Fruit fly (Drosophila melanogaster) whole organism, embryonic: Measurements from ENCODE around the gene CG17364.
A peak's percentile ranks its signal among the peaks of the same experiment; 100 is the strongest.

Experiments used
- Abd-B ChIP-seq: fragments of 200-800 bp; sonication (Bioruptor generic); optimal IDR thresholded peaks from 2 replicates; lab custom pipeline; 2018; ENCODE audit warnings: missing biosample characterization, mild to moderate bottlenecking, missing genetic modification characterization, moderate library complexity
- Atf-2 ChIP-seq: fragments of 200-800 bp; sonication (Bioruptor generic); optimal IDR thresholded peaks from 2 replicates; lab custom pipeline; 2016; ENCODE audit warnings: missing biosample characterization, missing genetic modification characterization
- BEAF-32 ChIP-seq: fragments of 200-800 bp; sonication (Bioruptor generic); optimal IDR thresholded peaks from 3 replicates; lab custom pipeline; 2017; ENCODE audit warnings: missing biosample characterization, missing genetic modification characterization, mild to moderate bottlenecking, moderate library complexity, missing genetic modification reagents
- BtbVII ChIP-seq: fragments of 200-800 bp; sonication (Bioruptor generic); optimal IDR thresholded peaks from 3 replicates; lab custom pipeline; 2017; ENCODE audit warnings: missing biosample characterization, mild to moderate bottlenecking, missing genetic modification characterization
- CG10462 ChIP-seq: fragments of 200-800 bp; sonication (Bioruptor generic); optimal IDR thresholded peaks from 2 replicates; lab custom pipeline; 2016; ENCODE audit warnings: missing biosample characterization, missing genetic modification characterization
- CG12391 ChIP-seq: fragments of 200-800 bp; sonication (Bioruptor generic); optimal IDR thresholded peaks from 3 replicates; lab custom pipeline; 2018; ENCODE audit warnings: missing biosample characterization, mild to moderate bottlenecking, missing genetic modification characterization, moderate library complexity
- CG13296 ChIP-seq: fragments of 200-800 bp; sonication (Bioruptor generic); optimal IDR thresholded peaks from 3 replicates; lab custom pipeline; 2018; ENCODE audit warnings: missing biosample characterization, mild to moderate bottlenecking, missing genetic modification characterization
- CG14710 ChIP-seq: fragments of 200-800 bp; sonication (Bioruptor generic); optimal IDR thresholded peaks from 3 replicates; lab custom pipeline; 2019; ENCODE audit warnings: missing biosample characterization, mild to moderate bottlenecking, missing genetic modification characterization, moderate library complexity
- CG14965 ChIP-seq: fragments of 200-800 bp; sonication (Bioruptor generic); optimal IDR thresholded peaks from 2 replicates; lab custom pipeline; 2016; ENCODE audit warnings: missing biosample characterization, missing genetic modification characterization, borderline replicate concordance
- CG16779 ChIP-seq: fragments of 200-800 bp; sonication (Bioruptor generic); IDR thresholded peaks from 2 replicates; pipeline ENCODE4 v1.3.6; 2022; ENCODE audit warnings: missing biosample characterization, missing genetic modification characterization
- CG6813 ChIP-seq: fragments of 200-800 bp; sonication (Bioruptor generic); optimal IDR thresholded peaks from 2 replicates; lab custom pipeline; 2017; ENCODE audit warnings: missing biosample characterization, missing genetic modification characterization, mild to moderate bottlenecking, moderate library complexity, missing genetic modification reagents
- CG6854 ChIP-seq: fragments of 200-800 bp; sonication (Bioruptor generic); optimal IDR thresholded peaks from 3 replicates; lab custom pipeline; 2017; ENCODE audit warnings: missing biosample characterization, mild to moderate bottlenecking, missing genetic modification characterization
- CG7372 ChIP-seq: fragments of 200-800 bp; sonication (Bioruptor generic); IDR thresholded peaks from 2 replicates; pipeline ENCODE4 v1.3.6; 2022; ENCODE audit warnings: missing biosample characterization, missing genetic modification characterization
- CG7745 ChIP-seq: fragments of 200-800 bp; sonication (Bioruptor generic); optimal IDR thresholded peaks from 2 replicates; lab custom pipeline; 2018; ENCODE audit warnings: missing biosample characterization, mild to moderate bottlenecking, missing genetic modification characterization, moderate library complexity
- CG7928 ChIP-seq: fragments of 200-800 bp; sonication (Bioruptor generic); optimal IDR thresholded peaks from 2 replicates; lab custom pipeline; 2017; ENCODE audit warnings: missing biosample characterization, mild to moderate bottlenecking, missing genetic modification characterization
- CG7987 ChIP-seq: fragments of 200-800 bp; sonication (Bioruptor generic); optimal IDR thresholded peaks from 2 replicates; lab custom pipeline; 2018; ENCODE audit warnings: missing biosample characterization, mild to moderate bottlenecking, missing genetic modification characterization, moderate library complexity
- CG9437 ChIP-seq: fragments of 200-800 bp; sonication (Bioruptor generic); optimal IDR thresholded peaks from 2 replicates; lab custom pipeline; 2018; ENCODE audit warnings: missing biosample characterization, mild to moderate bottlenecking, missing genetic modification characterization
- CG9609 ChIP-seq: fragments of 200-800 bp; sonication (Bioruptor generic); optimal IDR thresholded peaks from 3 replicates; lab custom pipeline; 2016; ENCODE audit warnings: missing biosample characterization, missing genetic modification characterization
- D19B ChIP-seq: fragments of 200-800 bp; sonication (Bioruptor generic); optimal IDR thresholded peaks from 2 replicates; lab custom pipeline; 2017; ENCODE audit warnings: missing biosample characterization, mild to moderate bottlenecking, missing genetic modification characterization
- Dip3 ChIP-seq: fragments of 200-800 bp; sonication (Bioruptor generic); optimal IDR thresholded peaks from 3 replicates; lab custom pipeline; 2016; ENCODE audit warnings: missing biosample characterization, missing genetic modification characterization
- Dp ChIP-seq: fragments of 200-800 bp; sonication (Bioruptor generic); optimal IDR thresholded peaks from 2 replicates; lab custom pipeline; 2018; ENCODE audit warnings: missing biosample characterization, mild to moderate bottlenecking, missing genetic modification characterization, moderate library complexity
- ERR ChIP-seq: fragments of 200-800 bp; sonication (Bioruptor generic); optimal IDR thresholded peaks from 2 replicates; lab custom pipeline; 2016; ENCODE audit warnings: missing biosample characterization, missing genetic modification characterization
- Fer3 ChIP-seq: fragments of 200-800 bp; sonication (Bioruptor generic); optimal IDR thresholded peaks from 2 replicates; lab custom pipeline; 2018; ENCODE audit warnings: missing biosample characterization, mild to moderate bottlenecking, missing genetic modification characterization, moderate library complexity
- Gsc ChIP-seq: fragments of 200-800 bp; sonication (Bioruptor generic); IDR thresholded peaks from 2 replicates; pipeline ENCODE4 v1.3.6; 2022; ENCODE audit warnings: missing biosample characterization, missing genetic modification characterization
- HHEX ChIP-seq: fragments of 200-800 bp; sonication (Bioruptor generic); optimal IDR thresholded peaks from 3 replicates; lab custom pipeline; 2017; ENCODE audit warnings: missing biosample characterization, mild to moderate bottlenecking, missing genetic modification characterization, missing genetic modification reagents
- HLH3B ChIP-seq: fragments of 200-800 bp; sonication (Bioruptor generic); IDR thresholded peaks from 2 replicates; pipeline ENCODE4 v1.3.6; 2022; ENCODE audit warnings: missing biosample characterization, missing genetic modification characterization
- HmgD ChIP-seq: fragments of 200-800 bp; sonication (Bioruptor generic); optimal IDR thresholded peaks from 3 replicates; lab custom pipeline; 2016; ENCODE audit warnings: missing biosample characterization, missing genetic modification characterization
- HmgZ ChIP-seq: fragments of 200-800 bp; sonication (Bioruptor generic); optimal IDR thresholded peaks from 2 replicates; lab custom pipeline; 2018; ENCODE audit warnings: missing biosample characterization, mild to moderate bottlenecking, missing genetic modification characterization
- Mad ChIP-seq: fragments of 200-800 bp; sonication (Bioruptor generic); optimal IDR thresholded peaks from 2 replicates; lab custom pipeline; 2016; ENCODE audit warnings: missing biosample characterization, missing genetic modification characterization
- Max ChIP-seq: fragments of 200-800 bp; sonication (Bioruptor generic); optimal IDR thresholded peaks from 2 replicates; lab custom pipeline; 2016; ENCODE audit warnings: missing biosample characterization, mild to moderate bottlenecking, missing genetic modification characterization
- Nf-YC ChIP-seq: fragments of 200-800 bp; optimal IDR thresholded peaks from 3 replicates; lab custom pipeline; 2019; ENCODE audit warnings: missing biosample characterization, mild to moderate bottlenecking, missing genetic modification characterization, moderate library complexity
- Rfx ChIP-seq: fragments of 200-800 bp; sonication (Bioruptor generic); IDR thresholded peaks from 2 replicates; pipeline ENCODE4 v1.3.6; 2022; ENCODE audit warnings: missing biosample characterization, missing genetic modification characterization
- Scr ChIP-seq: fragments of 200-800 bp; sonication (Bioruptor generic); IDR thresholded peaks from 2 replicates; pipeline ENCODE4 v1.3.6; 2022; ENCODE audit warnings: missing biosample characterization, missing genetic modification characterization; ENCODE audit not compliant: partially characterized antibody
- Xbp1 ChIP-seq: fragments of 200-800 bp; sonication (Bioruptor generic); optimal IDR thresholded peaks from 3 replicates; lab custom pipeline; 2016; ENCODE audit warnings: missing biosample characterization, mild to moderate bottlenecking, missing genetic modification characterization
- abd-A ChIP-seq: fragments of 200-800 bp; sonication (Bioruptor generic); optimal IDR thresholded peaks from 3 replicates; lab custom pipeline; 2019; ENCODE audit warnings: missing biosample characterization, mild to moderate bottlenecking, missing genetic modification characterization, moderate library complexity
- aop ChIP-seq: fragments of 200-800 bp; sonication (Bioruptor generic); IDR thresholded peaks from 2 replicates; pipeline ENCODE4 v1.3.6; 2022; ENCODE audit warnings: missing biosample characterization, missing genetic modification characterization
- ash1 ChIP-seq: fragments of 200-800 bp; sonication (Bioruptor generic); optimal IDR thresholded peaks from 2 replicates; lab custom pipeline; 2018; ENCODE audit warnings: missing biosample characterization, mild to moderate bottlenecking, missing genetic modification characterization
- az2 ChIP-seq: fragments of 200-800 bp; sonication (Bioruptor generic); optimal IDR thresholded peaks from 3 replicates; lab custom pipeline; 2016; ENCODE audit warnings: missing biosample characterization, missing genetic modification characterization
- chm ChIP-seq: fragments of 200-800 bp; sonication (Bioruptor generic); IDR thresholded peaks from 2 replicates; pipeline ENCODE4 v1.3.6; 2022; ENCODE audit warnings: missing biosample characterization, missing genetic modification characterization
- croc ChIP-seq: fragments of 200-800 bp; sonication (Bioruptor generic); conservative IDR thresholded peaks from 3 replicates; pipeline ENCODE4 v1.3.6; 2022; ENCODE audit warnings: missing biosample characterization, missing genetic modification characterization
- da ChIP-seq: fragments of 200-800 bp; sonication (Bioruptor generic); optimal IDR thresholded peaks from 2 replicates; lab custom pipeline; 2016; ENCODE audit warnings: missing biosample characterization, missing genetic modification characterization
- en ChIP-seq: fragments of 200-800 bp; sonication (Bioruptor generic); optimal IDR thresholded peaks from 2 replicates; lab custom pipeline; 2016; ENCODE audit warnings: missing biosample characterization, missing genetic modification characterization
- eyg ChIP-seq: fragments of 200-800 bp; sonication (Bioruptor generic); optimal IDR thresholded peaks from 3 replicates; lab custom pipeline; 2016; ENCODE audit warnings: missing biosample characterization, missing genetic modification characterization
- nmo ChIP-seq: fragments of 200-800 bp; sonication (Bioruptor generic); optimal IDR thresholded peaks from 2 replicates; lab custom pipeline; 2018; ENCODE audit warnings: missing biosample characterization, mild to moderate bottlenecking, missing genetic modification characterization, moderate library complexity
- pnt ChIP-seq: fragments of 200-800 bp; sonication (Bioruptor generic); optimal IDR thresholded peaks from 3 replicates; lab custom pipeline; 2016; ENCODE audit warnings: missing biosample characterization, missing genetic modification characterization
- pum ChIP-seq: fragments of 200-800 bp; sonication (Bioruptor generic); optimal IDR thresholded peaks from 2 replicates; lab custom pipeline; 2016; ENCODE audit warnings: missing biosample characterization, missing genetic modification characterization
- scrt ChIP-seq: fragments of 200-800 bp; sonication (Bioruptor generic); optimal IDR thresholded peaks from 2 replicates; lab custom pipeline; 2018; ENCODE audit warnings: missing biosample characterization, mild to moderate bottlenecking, missing genetic modification characterization, moderate library complexity
- stc ChIP-seq: fragments of 200-800 bp; sonication (Bioruptor generic); IDR thresholded peaks from 2 replicates; pipeline ENCODE4 v1.3.6; 2022; ENCODE audit warnings: missing biosample characterization, missing genetic modification characterization
- vfl ChIP-seq: fragments of 200-800 bp; sonication (Bioruptor generic); optimal IDR thresholded peaks from 2 replicates; lab custom pipeline; 2016; ENCODE audit warnings: missing biosample characterization, missing genetic modification characterization
- vnd ChIP-seq: fragments of 200-800 bp; sonication (Bioruptor generic); IDR thresholded peaks from 3 replicates; pipeline ENCODE4 v1.3.6; 2022; ENCODE audit warnings: missing biosample characterization, missing genetic modification characterization; ENCODE audit not compliant: partially characterized antibody

CG17364 gene

dm6 chr3L:14004963-14005458, 11.8 kb upstream of the CG17364 start (continued):
- TF ChIP-seq CG9437 (GFP tag; lab: Kevin White, UChicago) (peak; percentile 89), BtbVII (GFP tag; lab: Kevin White, UChicago) (peak; percentile 92), abd-A (tag; lab: Kevin White, UChicago) (no peak), Atf-2 (GFP tag; lab: Kevin White, UChicago) (peak; percentile 95), CG6813 (GFP tag; lab: Kevin White, UChicago) (peak; percentile 93), ERR (GFP tag; lab: Kevin White, UChicago) (peak; percentile 94), vnd (GFP tag; lab: Robert Waterston, UW) (no peak), CG7928 (GFP tag; lab: Kevin White, UChicago) (peak; percentile 72), croc (peak; percentile 85), nmo (GFP tag; lab: Kevin White, UChicago) (peak; percentile 96), eyg (peak; percentile 93), Fer3 (tag; lab: Kevin White, UChicago) (peak; percentile 94), ash1 (GFP tag; lab: Kevin White, UChicago) (peak; percentile 34), en (GFP tag; lab: Kevin White, UChicago) (peak; percentile 92), CG7745 (tag; lab: Kevin White, UChicago) (no peak), D19B (GFP tag; lab: Kevin White, UChicago) (no peak), Mad (GFP tag; lab: Kevin White, UChicago) (peak; percentile 95), Dp (GFP tag; lab: Kevin White, UChicago) (peak; percentile 38), CG7372 (GFP tag; lab: Robert Waterston, UW) (peak; percentile 92), scrt (GFP tag; lab: Kevin White, UChicago) (peak; percentile 86), Nf-YC (tag; lab: Kevin White, UChicago) (peak; percentile 44), HLH3B (peak; percentile 98), HmgZ (peak; percentile 95), Rfx (GFP tag; lab: Robert Waterston, UW) (peak; percentile 94), CG14710 (tag; lab: Kevin White, UChicago) (peak; percentile 85), CG7987 (GFP tag; lab: Kevin White, UChicago) (peak; percentile 87), HHEX (GFP tag; lab: Kevin White, UChicago) (peak; percentile 93), chm (GFP tag; lab: Robert Waterston, UW) (peak; percentile 96), Xbp1 (GFP tag; lab: Kevin White, UChicago) (peak; percentile 97), CG13296 (GFP tag; lab: Kevin White, UChicago) (peak; percentile 93), da (peak; percentile 92), CG9609 (GFP tag; lab: Kevin White, UChicago) (peak; percentile 96), pum (peak; percentile 96), Abd-B (GFP tag; lab: Kevin White, UChicago) (peak; percentile 94), Max (GFP tag; lab: Kevin White, UChicago) (peak; percentile 92), CG12391 (peak; percentile 94), CG16779 (GFP tag; lab: Robert Waterston, UW) (peak; percentile 88), aop (GFP tag; lab: Robert Waterston, UW) (peak; percentile 94), Dip3 (peak; percentile 91), CG6854 (GFP tag; lab: Kevin White, UChicago) (peak; percentile 87), CG10462 (GFP tag; lab: Kevin White, UChicago) (peak; percentile 86), az2 (GFP tag; lab: Kevin White, UChicago) (peak; percentile 95), pnt (GFP tag; lab: Kevin White, UChicago) (peak; percentile 95), vfl (GFP tag; lab: Kevin White, UChicago) (peak; percentile 88), Gsc (GFP tag; lab: Robert Waterston, UW) (no peak; the same call in 1 of the 2 replicates), Scr (GFP tag; lab: Robert Waterston, UW) (no peak), BEAF-32 (GFP tag; lab: Kevin White, UChicago) (peak; percentile 23), HmgD (GFP tag; lab: Kevin White, UChicago) (peak; percentile 87), stc (peak; percentile 94), CG14965 (peak; percentile 78)
